Worm (Caenorhabditis elegans) whole organism, late embryonic: ENCODE results near the gene K12H6.2.

Source experiments
- C08G9.2 ChIP-seq: sonication (generic microtip); optimal IDR thresholded peaks from 2 replicates; lab custom pipeline; 2016; ENCODE audit warnings: mild to moderate bottlenecking, missing genetic modification characterization, moderate library complexity, missing compliant biosample characterization
- ceh-19 ChIP-seq: fragments of 200-800 bp; sonication (Bioruptor generic); optimal IDR thresholded peaks from 2 replicates; lab custom pipeline; 2018; ENCODE audit warnings: mild to moderate bottlenecking, missing genetic modification characterization, missing compliant biosample characterization
- ceh-30 ChIP-seq: fragments of 150-350 bp; optimal IDR thresholded peaks from 2 replicates; lab custom pipeline; 2014; ENCODE audit warnings: missing biosample characterization, missing genetic modification characterization
- ceh-48 ChIP-seq: sonication (generic microtip); optimal IDR thresholded peaks from 2 replicates; lab custom pipeline; 2016; ENCODE audit warnings: missing genetic modification characterization, inconsistent platforms, missing compliant biosample characterization
- dmd-4 ChIP-seq: sonication (generic microtip); optimal IDR thresholded peaks from 2 replicates; lab custom pipeline; 2016; ENCODE audit warnings: borderline replicate concordance, missing genetic modification characterization, missing compliant biosample characterization
- fkh-10 ChIP-seq: fragments of 150-350 bp; optimal IDR thresholded peaks from 2 replicates; lab custom pipeline; 2014; ENCODE audit warnings: missing biosample characterization, missing genetic modification reagents, missing genetic modification characterization
- hlh-15 ChIP-seq: sonication (generic microtip); optimal IDR thresholded peaks from 2 replicates; lab custom pipeline; 2016; ENCODE audit warnings: missing genetic modification characterization, missing compliant biosample characterization
- nhr-11 ChIP-seq: fragments of 150-350 bp; optimal IDR thresholded peaks from 2 replicates; lab custom pipeline; 2014; ENCODE audit warnings: missing biosample characterization, missing genetic modification characterization
- npax-4 ChIP-seq: sonication (generic microtip); optimal IDR thresholded peaks from 2 replicates; lab custom pipeline; 2016; ENCODE audit warnings: missing genetic modification characterization, missing compliant biosample characterization
- ref-2 ChIP-seq: sonication (generic microtip); optimal IDR thresholded peaks from 2 replicates; lab custom pipeline; 2016; ENCODE audit warnings: missing genetic modification characterization, missing compliant biosample characterization
- sox-4 ChIP-seq: sonication (generic microtip); optimal IDR thresholded peaks from 2 replicates; lab custom pipeline; 2017; ENCODE audit warnings: mild to moderate bottlenecking, missing genetic modification characterization, inconsistent platforms, missing compliant biosample characterization
- unc-55 ChIP-seq: sonication (generic microtip); optimal IDR thresholded peaks from 2 replicates; lab custom pipeline; 2017; ENCODE audit warnings: missing biosample characterization, missing genetic modification reagents, missing genetic modification characterization
- unc-86 ChIP-seq: sonication (generic microtip); optimal IDR thresholded peaks from 2 replicates; lab custom pipeline; 2016; ENCODE audit warnings: missing genetic modification characterization, missing compliant biosample characterization

DNA sequence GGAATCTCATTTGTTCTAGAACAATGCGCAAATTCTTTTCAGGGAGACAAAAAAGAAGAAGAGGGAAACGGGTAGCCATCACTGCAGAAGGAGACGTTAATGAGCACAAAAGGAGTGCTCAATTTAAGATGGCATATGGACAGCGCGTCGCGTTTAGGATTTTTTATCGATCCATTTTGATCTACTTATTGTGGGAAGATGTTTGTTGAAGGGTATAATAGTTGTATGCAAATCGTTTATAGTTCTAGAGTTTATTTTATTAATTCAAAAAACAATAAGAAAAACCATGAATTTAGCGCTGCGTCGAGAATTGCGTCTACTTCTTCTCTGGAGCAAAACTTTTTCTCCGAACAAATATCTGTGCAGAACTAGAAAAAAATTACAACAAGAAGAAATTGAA, 41.8 kb downstream of the K12H6.2 start, which contains the start of gene sdz-9:
- TF ChIP-seq fkh-10 (GFP tag; lab: Kevin White, UChicago) (no peak), ceh-19 (GFP tag; lab: Kevin White, UChicago) (no peak), hlh-15 (no peak), nhr-11 (tag; lab: Kevin White, UChicago) (no peak), unc-55 (GFP tag; lab: Kevin White, UChicago) (no peak), npax-4 (no peak), dmd-4 (tag; lab: Kevin White, UChicago) (no peak), C08G9.2 (tag; lab: Kevin White, UChicago) (no peak), sox-4 (no peak), ceh-48 (tag; lab: Kevin White, UChicago) (no peak), ref-2 (tag; lab: Kevin White, UChicago) (no peak), ceh-30 (tag; lab: Kevin White, UChicago) (no peak), unc-86 (tag; lab: Kevin White, UChicago) (no peak)
